Fruit fly (Drosophila melanogaster): ENCODE results near the gene CG7557.

DNA sequence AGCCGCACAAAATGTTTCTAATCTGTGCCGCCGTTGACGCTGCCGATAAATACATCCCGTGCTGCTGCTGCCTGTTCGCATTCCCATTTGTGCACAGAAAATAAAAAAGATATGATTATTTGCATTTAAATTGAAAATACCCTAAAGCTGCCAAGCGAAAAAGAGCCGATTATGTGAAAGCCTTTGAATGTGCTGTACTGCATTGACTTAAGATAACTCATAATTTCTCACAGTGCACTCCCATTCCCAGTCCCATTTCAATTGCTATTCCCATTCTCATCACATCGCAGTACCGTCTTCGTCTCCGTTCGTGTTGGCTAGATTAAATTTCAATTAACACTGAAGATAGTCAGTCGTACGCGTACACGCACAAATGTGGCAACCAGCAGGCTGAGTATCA is 4.0 kb downstream of the CG7557 start:
- TF ChIP-seq Vsx2 (GFP tag; optimal IDR thresholded peaks at IDR 0.05; ENCODE audit: partially characterized antibody) (no peak), dl (GFP tag; optimal IDR thresholded peaks at IDR 0.05; ENCODE audit: insufficient read depth in 1 of 2, partially characterized antibody in 2 of 2) (no peak), Sp1 (GFP tag; optimal IDR thresholded peaks at IDR 0.05) (no peak), br (GFP tag; optimal IDR thresholded peaks at IDR 0.05) (no peak), Hr83 (GFP tag; optimal IDR thresholded peaks at IDR 0.05; ENCODE audit: poor library complexity, severe bottlenecking) (no peak), Hr78 (GFP tag; optimal IDR thresholded peaks at IDR 0.05) (no peak), usp (GFP tag; optimal IDR thresholded peaks at IDR 0.05) (no peak), ey (GFP tag; optimal IDR thresholded peaks at IDR 0.05) (peak; percentile 2), Abd-B (GFP tag; optimal IDR thresholded peaks at IDR 0.05) (no peak), GATAd (GFP tag; optimal IDR thresholded peaks at IDR 0.05) (no peak), h (GFP tag; optimal IDR thresholded peaks at IDR 0.05) (peak; percentile 2)

Data from whole organism, wandering third instar larva.